Fruit fly (Drosophila melanogaster) whole organism, pupa: ENCODE results near the gene CG3071.

Experiments used
- CG14655 ChIP-seq: fragments of 200-800 bp; sonication (Bioruptor generic); optimal IDR thresholded peaks from 3 replicates; lab custom pipeline; 2017; ENCODE audit warnings: mild to moderate bottlenecking, missing biosample characterization, missing genetic modification reagents, missing genetic modification characterization
- CG34367 ChIP-seq: fragments of 200-800 bp; sonication (Bioruptor generic); optimal IDR thresholded peaks from 2 replicates; lab custom pipeline; 2018; ENCODE audit warnings: missing biosample characterization, mild to moderate bottlenecking, missing genetic modification characterization
- EcR ChIP-seq: fragments of 200-800 bp; sonication (Bioruptor generic); optimal IDR thresholded peaks from 3 replicates; lab custom pipeline; 2019; ENCODE audit warnings: missing biosample characterization, missing genetic modification characterization, mild to moderate bottlenecking, moderate library complexity, missing genetic modification reagents
- fd96Ca ChIP-seq: fragments of 200-800 bp; sonication (Bioruptor generic); IDR thresholded peaks from 3 replicates; pipeline ENCODE4 v1.3.6; 2022; ENCODE audit warnings: missing biosample characterization, missing genetic modification characterization
- gl ChIP-seq: fragments of 200-800 bp; sonication (Bioruptor generic); optimal IDR thresholded peaks from 2 replicates; lab custom pipeline; 2018; ENCODE audit warnings: missing biosample characterization, mild to moderate bottlenecking, missing genetic modification characterization
- rn ChIP-seq: fragments of 200-800 bp; sonication (Bioruptor generic); IDR thresholded peaks from 2 replicates; pipeline ENCODE4 v1.3.6; 2022; ENCODE audit warnings: missing biosample characterization, missing genetic modification characterization

dm6 chrX:2251688-2252087 lies 10.9 kb upstream of the CG3071 start, which contains the start of gene CG3191:
- no peak for TF ChIP-seq EcR
- TF ChIP-seq fd96Ca (GFP tag; lab: Robert Waterston, UW): no peak
- no peak for TF ChIP-seq rn (GFP tag; lab: Robert Waterston, UW)
- no peak for TF ChIP-seq CG34367 (tag; lab: Kevin White, UChicago)
- no peak for TF ChIP-seq gl (tag; lab: Kevin White, UChicago)
- TF ChIP-seq CG14655 (GFP tag; lab: Kevin White, UChicago): no peak
